Worm (Caenorhabditis elegans) whole organism, young adult: ENCODE results near the gene str-255.

Experiments
- F33H1.4 ChIP-seq: fragments of 200-800 bp; sonication (Bioruptor generic); IDR thresholded peaks from 2 replicates; pipeline ENCODE4 v1.3.6; 2022; ENCODE audit warnings: missing genetic modification reagents, missing genetic modification characterization, missing compliant biosample characterization
- F49E8.2 ChIP-seq: sonication (generic microtip); optimal IDR thresholded peaks from 3 replicates; lab custom pipeline; 2017; ENCODE audit warnings: missing genetic modification characterization, mild to moderate bottlenecking, missing compliant biosample characterization, antibody characterized with exemption, moderate library complexity; ENCODE audit not compliant: insufficient read depth
- dpff-1 ChIP-seq: sonication (generic microtip); optimal IDR thresholded peaks from 2 replicates; lab custom pipeline; 2017; ENCODE audit warnings: mild to moderate bottlenecking, missing genetic modification characterization, missing compliant biosample characterization
- lin-40 ChIP-seq: sonication (generic microtip); optimal IDR thresholded peaks from 2 replicates; lab custom pipeline; 2016; ENCODE audit warnings: missing genetic modification characterization, mild to moderate bottlenecking, missing compliant biosample characterization, missing genotype, missing genetic modification reagents
- lir-1 ChIP-seq: fragments of 200-800 bp; sonication (Bioruptor generic); conservative IDR thresholded peaks from 2 replicates; pipeline ENCODE4 v1.3.6; 2022; ENCODE audit warnings: missing genetic modification reagents, missing genetic modification characterization, missing compliant biosample characterization
- nfya-1 ChIP-seq: sonication (generic microtip); optimal IDR thresholded peaks from 2 replicates; lab custom pipeline; 2017; ENCODE audit warnings: antibody characterized with exemption, missing compliant biosample characterization, missing genetic modification characterization, borderline replicate concordance; ENCODE audit not compliant: insufficient read depth
- pha-4 ChIP-seq: fragments of 150-350 bp; sonication (generic microtip); optimal IDR thresholded peaks from 2 replicates; lab custom pipeline; 2014; ENCODE audit warnings: missing biosample characterization, missing genetic modification reagents, missing genetic modification characterization

DNA sequence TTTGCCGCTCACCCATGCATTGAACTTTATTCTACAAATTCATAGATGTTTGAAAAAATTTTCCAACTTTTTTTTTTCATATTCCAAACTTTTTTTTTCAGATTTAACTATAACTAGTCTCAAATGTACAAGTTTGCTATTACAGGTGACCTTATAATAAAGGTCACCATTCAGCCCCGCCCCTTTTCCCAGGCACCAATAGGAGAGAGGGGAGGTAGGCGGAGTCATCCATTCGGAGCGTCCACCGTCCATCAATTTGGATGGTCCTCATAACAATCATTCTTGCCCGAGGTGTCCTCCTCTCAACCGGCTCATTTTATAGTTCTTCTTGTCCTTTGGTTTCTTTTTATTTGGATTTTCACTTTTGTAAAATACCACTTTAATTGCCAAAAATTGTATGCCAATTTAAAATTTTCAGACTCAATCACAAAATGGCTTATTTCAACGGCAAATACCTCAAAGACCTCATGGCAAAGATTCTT, 24.3 kb upstream of the str-255 start, which contains the start of gene Y5H2B.3:
- TF ChIP-seq F33H1.4 (GFP tag; lab: Robert Waterston, UW) (no peak), lir-1 (no peak), lin-40 (tag; lab: Kevin White, UChicago) (no peak), F49E8.2 (tag; lab: Kevin White, UChicago) (no peak), pha-4 (tag; lab: Kevin White, UChicago) (no peak), nfya-1 (tag; lab: Kevin White, UChicago) (no peak), dpff-1 (tag; lab: Kevin White, UChicago) (no peak)
